Worm (Caenorhabditis elegans): ENCODE results near the gene T26C5.2.

The T26C5.2 gene

ce11 chrII:9261931-9262562, 29.0 kb downstream of the T26C5.2 start, which contains the start of gene aqp-2:
Gene aqp-2 (minus strand): TSS chrII:9261981.
- peak; percentile 21 for TF ChIP-seq syd-9 (tag; optimal IDR thresholded peaks at IDR 0.05)
- TF ChIP-seq ceh-18 (tag; optimal IDR thresholded peaks at IDR 0.05): peak; percentile 54
- peak; percentile 67 for TF ChIP-seq ama-1 (optimal IDR thresholded peaks at IDR 0.05)
- TF ChIP-seq sdc-2 (tag; optimal IDR thresholded peaks at IDR 0.05): peak; percentile 42
- TF ChIP-seq ceh-45 (GFP tag; IDR thresholded peaks at IDR 0.05): no peak
- no peak for TF ChIP-seq sox-4 (tag; optimal IDR thresholded peaks at IDR 0.05)
- peak; percentile 53 for TF ChIP-seq rnt-1 (tag; optimal IDR thresholded peaks at IDR 0.05)
- peak; percentile 77 for TF ChIP-seq unc-55 (GFP tag; optimal IDR thresholded peaks at IDR 0.05)
- no peak for TF ChIP-seq ceh-19 (GFP tag; optimal IDR thresholded peaks at IDR 0.05)
- no peak for TF ChIP-seq K09A11.1 (tag; optimal IDR thresholded peaks at IDR 0.05; ENCODE audit: insufficient read depth)

DNA sequence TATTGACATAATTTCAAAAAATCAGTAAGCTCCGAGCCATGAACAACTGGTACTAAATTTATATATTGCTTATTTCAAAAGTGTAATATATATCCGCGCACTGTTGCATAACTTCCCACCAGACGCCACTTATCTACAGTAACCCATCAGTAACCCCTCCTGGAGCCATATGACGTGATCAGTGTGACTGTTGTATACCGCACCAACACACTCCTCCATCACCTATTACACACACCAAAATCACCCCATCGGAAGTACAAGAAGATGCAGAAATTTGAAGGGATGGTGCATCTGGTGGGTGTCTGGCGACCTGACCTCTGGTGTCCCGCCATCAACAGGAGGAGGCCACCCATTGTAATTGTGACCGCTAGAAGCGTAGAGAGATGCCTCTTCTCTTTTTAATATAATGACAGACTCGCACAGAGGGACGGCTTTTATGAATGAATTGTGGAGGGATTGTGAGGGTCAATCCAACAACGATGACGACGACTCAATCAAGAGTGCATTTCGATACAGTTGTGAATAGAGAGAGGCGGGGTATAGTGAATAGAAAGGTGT, 29.9 kb downstream of the T26C5.2 start:
- TF ChIP-seq ceh-31 (tag; optimal IDR thresholded peaks at IDR 0.05) (peak; percentile 40), sox-2 (GFP tag; IDR thresholded peaks at IDR 0.05) (peak; percentile 49), lim-6 (tag; optimal IDR thresholded peaks at IDR 0.05) (no peak), tbx-2 (tag; optimal IDR thresholded peaks at IDR 0.05) (peak; percentile 18), ref-2 (tag; optimal IDR thresholded peaks at IDR 0.05) (peak; percentile 75), unc-55 (GFP tag; optimal IDR thresholded peaks at IDR 0.05) (peak; percentile 46), nfya-1 (tag; optimal IDR thresholded peaks at IDR 0.05) (peak; percentile 25), ceh-2 (tag; optimal IDR thresholded peaks at IDR 0.05) (peak; percentile 12), npax-4 (tag; optimal IDR thresholded peaks at IDR 0.05) (no peak), tbx-7 (tag; optimal IDR thresholded peaks at IDR 0.05) (no peak), hlh-8 (tag; optimal IDR thresholded peaks at IDR 0.05) (peak; percentile 11), che-1 (tag; optimal IDR thresholded peaks at IDR 0.05) (no peak), rnt-1 (tag; optimal IDR thresholded peaks at IDR 0.05) (no peak)

ce11 chrII:9263784-9264183, 30.8 kb downstream of the T26C5.2 start:
- TF ChIP-seq ama-1 (optimal IDR thresholded peaks at IDR 0.05) (no peak), hlh-30 (tag; optimal IDR thresholded peaks at IDR 0.05; ENCODE audit: insufficient read depth) (peak; percentile 34)

DNA sequence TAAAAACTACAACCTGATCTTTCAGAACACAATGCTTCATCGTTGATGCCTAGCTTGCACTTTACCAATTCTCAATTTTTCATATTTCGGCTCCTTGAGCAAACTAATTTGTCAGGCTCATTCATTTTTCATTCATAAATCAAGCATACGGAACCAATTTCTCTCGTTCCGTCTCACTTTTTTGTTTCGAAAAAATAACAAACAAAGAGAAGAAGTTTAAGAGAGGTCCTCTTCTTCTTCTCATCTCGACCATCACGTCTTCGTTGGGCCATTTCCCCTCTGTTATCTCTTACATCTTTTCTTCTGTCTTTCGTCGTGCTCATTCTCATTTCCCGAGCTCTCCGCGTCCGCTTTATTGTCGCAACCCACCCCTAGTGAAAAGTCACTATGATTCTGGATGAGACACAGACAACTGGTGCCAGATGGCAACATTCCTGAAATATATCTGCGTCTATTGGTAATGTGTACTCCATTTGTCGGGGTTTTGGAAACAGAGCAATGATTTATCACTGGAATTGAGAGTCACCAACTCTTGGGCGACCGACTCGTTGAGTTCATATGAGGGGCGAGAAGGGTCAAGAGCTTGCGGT, 31.8 kb downstream of the T26C5.2 start:
- TF ChIP-seq ceh-34 (tag; optimal IDR thresholded peaks at IDR 0.05) (no peak), fkh-6 (tag; optimal IDR thresholded peaks at IDR 0.05) (no peak), elt-2 (tag; optimal IDR thresholded peaks at IDR 0.05) (no peak), lin-11 (tag; optimal IDR thresholded peaks at IDR 0.05) (no peak), zip-5 (tag; optimal IDR thresholded peaks at IDR 0.05) (no peak), mec-3 (tag; optimal IDR thresholded peaks at IDR 0.05; ENCODE audit: borderline replicate concordance) (no peak), rnt-1 (tag; optimal IDR thresholded peaks at IDR 0.05) (peak; percentile 61), nhr-11 (tag; optimal IDR thresholded peaks at IDR 0.05) (no peak), ahr-1 (tag; optimal IDR thresholded peaks at IDR 0.05) (no peak), dmd-4 (tag; optimal IDR thresholded peaks at IDR 0.05; ENCODE audit: borderline replicate concordance) (no peak), ceh-18 (tag; optimal IDR thresholded peaks at IDR 0.05) (peak; percentile 32), pat-9 (tag; optimal IDR thresholded peaks at IDR 0.05) (no peak), pha-2 (tag; optimal IDR thresholded peaks at IDR 0.05) (no peak), lim-6 (tag; optimal IDR thresholded peaks at IDR 0.05) (no peak), unc-42 (tag; optimal IDR thresholded peaks at IDR 0.05) (no peak), pqm-1 (tag; optimal IDR thresholded peaks at IDR 0.05) (no peak), C08G9.2 (tag; optimal IDR thresholded peaks at IDR 0.05) (no peak), unc-86 (tag; optimal IDR thresholded peaks at IDR 0.05) (no peak), ceh-14 (tag; optimal IDR thresholded peaks at IDR 0.05) (peak; percentile 14), Y22D7AL.16 (tag; optimal IDR thresholded peaks at IDR 0.05) (no peak), pax-1 (tag; optimal IDR thresholded peaks at IDR 0.05) (no peak), ceh-31 (tag; optimal IDR thresholded peaks at IDR 0.05) (peak; percentile 33), F13H6.1 (tag; optimal IDR thresholded peaks at IDR 0.05) (no peak), che-1 (tag; optimal IDR thresholded peaks at IDR 0.05) (no peak), eyg-1 (tag; optimal IDR thresholded peaks at IDR 0.05) (no peak), unc-3 (GFP tag; conservative IDR thresholded peaks at IDR 0.05) (no peak), unc-3 (tag; optimal IDR thresholded peaks at IDR 0.05) (no peak), odd-2 (tag; optimal IDR thresholded peaks at IDR 0.05) (no peak), madf-2 (tag; optimal IDR thresholded peaks at IDR 0.05) (no peak)
